Fruit fly (Drosophila melanogaster): ENCODE results near the gene Tehao.

- TF ChIP-seq CG8478 (optimal IDR thresholded peaks at IDR 0.05) = no peak
- TF ChIP-seq CTCF (optimal IDR thresholded peaks at IDR 0.05) = no peak
Measured at dm6 chr2L:13414525-13415481, 20.6 kb upstream of the Tehao start, which contains the start of the genes CG16956, CG42784 and CG43850.

Data from S2 (cell line).